In genomic region chrII:5907482-5907881, ce11 we compare ENCODE assay signal across 7 worm cellular contexts.
TF ChIP-seq lines count a peak whose summit lies in the region.

TSS of gene vps-35 (plus strand) at chrII:5907816.

TF ChIP-seq in whole organism, L1 larva, 84 proteins besides CTCF, POLR2A, EP300 and RAD21 (continues in another document):
- TF ChIP-seq snpc-4 (tag; optimal IDR thresholded peaks at IDR 0.05; lab: Kevin White, UChicago) (no peak), nhr-76 (tag; optimal IDR thresholded peaks at IDR 0.05; lab: Kevin White, UChicago) (no peak), aha-1 (tag; optimal IDR thresholded peaks at IDR 0.05; lab: Kevin White, UChicago) (no peak), mab-9 (GFP tag; IDR thresholded peaks at IDR 0.05; lab: Robert Waterston, UW) (no peak), zip-4 (GFP tag; optimal IDR thresholded peaks at IDR 0.05; lab: Kevin White, UChicago) (no peak), hlh-4 (tag; optimal IDR thresholded peaks at IDR 0.05; lab: Kevin White, UChicago) (no peak), isw-1 (GFP tag; IDR thresholded peaks at IDR 0.05; lab: Robert Waterston, UW) (no peak), nhr-11 (tag; optimal IDR thresholded peaks at IDR 0.05; lab: Kevin White, UChicago) (no peak), lin-39 (tag; optimal IDR thresholded peaks at IDR 0.05; lab: Kevin White, UChicago) (no peak), zag-1 (tag; optimal IDR thresholded peaks at IDR 0.05; lab: Kevin White, UChicago) (no peak), ama-1 (optimal IDR thresholded peaks at IDR 0.05; lab: Kevin White, UChicago) (no peak), unc-130 (tag; optimal IDR thresholded peaks at IDR 0.05; lab: Kevin White, UChicago) (no peak), sup-37 (GFP tag; optimal IDR thresholded peaks at IDR 0.05; lab: Kevin White, UChicago) (no peak), nhr-12 (tag; optimal IDR thresholded peaks at IDR 0.05; lab: Kevin White, UChicago) (no peak)

TF ChIP-seq in whole organism, L2 larva, 48 proteins besides CTCF, POLR2A, EP300 and RAD21:
- TF ChIP-seq unc-55 (GFP tag; optimal IDR thresholded peaks at IDR 0.05; lab: Kevin White, UChicago) (peak; percentile 57), nhr-12 (tag; optimal IDR thresholded peaks at IDR 0.05; lab: Kevin White, UChicago) (no peak), lsy-2 (tag; optimal IDR thresholded peaks at IDR 0.05; lab: Kevin White, UChicago) (peak in 1 of 2 experiments; percentile 53), unc-62 (GFP tag; optimal IDR thresholded peaks at IDR 0.05; lab: Kevin White, UChicago) (no peak), nhr-129 (tag; optimal IDR thresholded peaks at IDR 0.05; lab: Kevin White, UChicago) (peak; percentile 57), crh-2 (tag; optimal IDR thresholded peaks at IDR 0.05; lab: Kevin White, UChicago) (peak; percentile 27), C34F6.9 (tag; optimal IDR thresholded peaks at IDR 0.05; lab: Kevin White, UChicago) (peak; percentile 54), fos-1 (tag; optimal IDR thresholded peaks at IDR 0.05; lab: Kevin White, UChicago) (peak; percentile 87)

TF ChIP-seq in whole organism, L3 larva, 47 proteins besides CTCF, POLR2A, EP300 and RAD21:
- TF ChIP-seq skn-1 (tag; optimal IDR thresholded peaks at IDR 0.05; lab: Kevin White, UChicago) (peak; percentile 73), pqm-1 (tag; optimal IDR thresholded peaks at IDR 0.05; lab: Kevin White, UChicago) (peak; percentile 40), nfya-1 (tag; optimal IDR thresholded peaks at IDR 0.05; lab: Kevin White, UChicago; ENCODE audit: insufficient read depth) (peak; percentile 42), snpc-4 (tag; optimal IDR thresholded peaks at IDR 0.05; lab: Kevin White, UChicago) (peak; percentile 22), elt-2 (tag; optimal IDR thresholded peaks at IDR 0.05; lab: Kevin White, UChicago) (peak; percentile 12), nhr-25 (tag; optimal IDR thresholded peaks at IDR 0.05; lab: Kevin White, UChicago) (peak; percentile 29), ceh-28 (tag; optimal IDR thresholded peaks at IDR 0.05; lab: Kevin White, UChicago) (no peak), pha-4 (tag; optimal IDR thresholded peaks at IDR 0.05; lab: Kevin White, UChicago) (peak; percentile 78), lin-15B (tag; optimal IDR thresholded peaks at IDR 0.05; lab: Kevin White, UChicago) (peak; percentile 46), elt-3 (tag; optimal IDR thresholded peaks at IDR 0.05; lab: Kevin White, UChicago) (no peak)

TF ChIP-seq in whole organism, L4 larva, 104 proteins besides CTCF, POLR2A, EP300 and RAD21 (continues in another document):
- TF ChIP-seq Y75B8A.6 (GFP tag; IDR thresholded peaks at IDR 0.05; lab: Robert Waterston, UW) (no peak), hlh-11 (tag; optimal IDR thresholded peaks at IDR 0.05; lab: Kevin White, UChicago) (peak; percentile 10), mxl-3 (GFP tag; optimal IDR thresholded peaks at IDR 0.05; lab: Kevin White, UChicago) (no peak), sdz-12 (GFP tag; optimal IDR thresholded peaks at IDR 0.05; lab: Kevin White, UChicago) (no peak), F44E2.7 (GFP tag; IDR thresholded peaks at IDR 0.05; lab: Robert Waterston, UW) (no peak), unc-62 (GFP tag; optimal IDR thresholded peaks at IDR 0.05 in 1 of 2; lab: Kevin White, UChicago) (peak in 1 of 2 experiments; percentile 52), unc-62 (tag; optimal IDR thresholded peaks at IDR 0.05; lab: Kevin White, UChicago) (no peak), mdl-1 (tag; optimal IDR thresholded peaks at IDR 0.05; lab: Kevin White, UChicago) (no peak), nhr-41 (GFP tag; IDR thresholded peaks at IDR 0.05; lab: Robert Waterston, UW) (no peak), nhr-42 (GFP tag; IDR thresholded peaks at IDR 0.05; lab: Robert Waterston, UW) (no peak), snpc-4 (tag; optimal IDR thresholded peaks at IDR 0.05; lab: Kevin White, UChicago) (no peak), nhr-25 (tag; optimal IDR thresholded peaks at IDR 0.05; lab: Kevin White, UChicago; ENCODE audit: borderline replicate concordance, insufficient read depth) (no peak), dmd-9 (GFP tag; IDR thresholded peaks at IDR 0.05; lab: Robert Waterston, UW) (no peak), ZK546.5 (tag; optimal IDR thresholded peaks at IDR 0.05; lab: Kevin White, UChicago) (no peak), arid-1 (GFP tag; conservative IDR thresholded peaks at IDR 0.05; lab: Robert Waterston, UW) (no peak), aha-1 (tag; lab: Kevin White, UChicago) (no peak), spr-3 (GFP tag; optimal IDR thresholded peaks at IDR 0.05; lab: Kevin White, UChicago) (no peak)

TF ChIP-seq in whole organism, late embryonic, 69 proteins besides CTCF, POLR2A, EP300 and RAD21:
- no peak for TF ChIP-seq C08G9.2 (tag; optimal IDR thresholded peaks at IDR 0.05; lab: Kevin White, UChicago)
- no peak for TF ChIP-seq F13H6.1 (tag; optimal IDR thresholded peaks at IDR 0.05; lab: Kevin White, UChicago)
- peak; percentile 39 for TF ChIP-seq ceh-31 (tag; optimal IDR thresholded peaks at IDR 0.05; lab: Kevin White, UChicago)
- no peak for TF ChIP-seq ets-4 (tag; optimal IDR thresholded peaks at IDR 0.05; lab: Kevin White, UChicago)

TF ChIP-seq in whole organism, mixed stage, embryonic, 35 proteins besides CTCF, POLR2A, EP300 and RAD21:
- no peak for TF ChIP-seq flh-1 (GFP tag; optimal IDR thresholded peaks at IDR 0.05; lab: Kevin White, UChicago)
- no peak for TF ChIP-seq tbx-8 (GFP tag; optimal IDR thresholded peaks at IDR 0.05; lab: Kevin White, UChicago)
- peak; percentile 3 for TF ChIP-seq unc-62 (GFP tag; optimal IDR thresholded peaks at IDR 0.05; lab: Kevin White, UChicago)
- peak; percentile 43 for TF ChIP-seq mep-1 (tag; optimal IDR thresholded peaks at IDR 0.05; lab: Kevin White, UChicago)
- TF ChIP-seq ham-2 (GFP tag; optimal IDR thresholded peaks at IDR 0.05; lab: Kevin White, UChicago), result no peak
- peak; percentile 23 for TF ChIP-seq hlh-1 (tag; optimal IDR thresholded peaks at IDR 0.05; lab: Kevin White, UChicago)
- peak; percentile 35 for TF ChIP-seq unc-120 (tag; optimal IDR thresholded peaks at IDR 0.05; lab: Kevin White, UChicago; ENCODE audit: poor library complexity, severe bottlenecking)
- no peak for TF ChIP-seq nhr-28 (tag; optimal IDR thresholded peaks at IDR 0.05; lab: Kevin White, UChicago)
- no peak for TF ChIP-seq ztf-11 (tag; optimal IDR thresholded peaks at IDR 0.05; lab: Kevin White, UChicago)

TF ChIP-seq in whole organism, young adult, 124 proteins besides CTCF, POLR2A, EP300 and RAD21:
- TF ChIP-seq ets-4 (GFP tag; optimal IDR thresholded peaks at IDR 0.05; lab: Kevin White, UChicago), result no peak
- peak; percentile 30 for TF ChIP-seq lin-54 (GFP tag; optimal IDR thresholded peaks at IDR 0.05; lab: Kevin White, UChicago)
- TF ChIP-seq mel-28 (tag; optimal IDR thresholded peaks at IDR 0.05; lab: Kevin White, UChicago; ENCODE audit: borderline replicate concordance), result no peak
- no peak for TF ChIP-seq snpc-4 (GFP tag; optimal IDR thresholded peaks at IDR 0.05; lab: Kevin White, UChicago)
- TF ChIP-seq snpc-4 (tag; optimal IDR thresholded peaks at IDR 0.05; lab: Kevin White, UChicago), result no peak
- TF ChIP-seq fkh-3 (tag; optimal IDR thresholded peaks at IDR 0.05; lab: Kevin White, UChicago), result no peak
- TF ChIP-seq dox-1 (GFP tag; IDR thresholded peaks at IDR 0.05; lab: Robert Waterston, UW), result peak; percentile 54
- TF ChIP-seq attf-5 (GFP tag; optimal IDR thresholded peaks at IDR 0.05; lab: Kevin White, UChicago), result peak; percentile 63
- no peak for TF ChIP-seq lin-26 (GFP tag; IDR thresholded peaks at IDR 0.05; lab: Robert Waterston, UW)
- TF ChIP-seq ceh-100 (GFP tag; IDR thresholded peaks at IDR 0.05; lab: Robert Waterston, UW), result 0 out of 2 replicates have a peak, but pooled peaks have one; percentile 14
- TF ChIP-seq F23B12.7 (tag; optimal IDR thresholded peaks at IDR 0.05; lab: Kevin White, UChicago; ENCODE audit: insufficient read depth), result peak; percentile 81
- 0 out of 2 replicates have a peak, but pooled peaks have one; percentile 8 for TF ChIP-seq madf-6 (GFP tag; IDR thresholded peaks at IDR 0.05; lab: Robert Waterston, UW)
- no peak for TF ChIP-seq cebp-1 (GFP tag; IDR thresholded peaks at IDR 0.05; lab: Robert Waterston, UW)
- TF ChIP-seq cebp-1 (tag; optimal IDR thresholded peaks at IDR 0.05; lab: Kevin White, UChicago), result peak; percentile 34
- peak; percentile 82 for TF ChIP-seq mcd-1 (GFP tag; IDR thresholded peaks at IDR 0.05; lab: Robert Waterston, UW)
- no peak for TF ChIP-seq zim-3 (tag; optimal IDR thresholded peaks at IDR 0.05; lab: Kevin White, UChicago)
- TF ChIP-seq nhr-80 (tag; optimal IDR thresholded peaks at IDR 0.05; lab: Kevin White, UChicago), result peak; percentile 71
